Fruit fly (Drosophila melanogaster): ENCODE measurements around the gene Nha2.

Gene Nha2

DNA sequence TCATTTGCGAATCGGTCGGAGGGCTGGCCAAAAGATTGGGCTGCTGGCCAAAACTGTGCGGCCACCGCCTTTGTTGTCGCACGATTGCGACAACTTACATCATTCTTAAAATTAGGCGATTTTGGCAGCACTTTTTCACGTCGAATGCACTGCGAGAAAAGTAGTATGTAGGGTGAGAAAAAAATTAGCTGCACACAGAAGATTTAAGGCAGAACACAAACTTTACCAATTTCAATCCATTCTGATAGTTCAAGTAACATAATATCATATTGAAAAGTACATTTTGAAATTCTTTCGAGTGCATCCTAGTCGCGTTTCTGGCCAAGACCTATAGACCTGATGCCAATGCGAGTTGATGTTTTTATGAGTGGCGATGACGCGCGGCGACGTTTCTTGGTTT lies 30.2 kb upstream of the Nha2 start (continued):
- no peak for TF ChIP-seq Dfd (GFP tag; optimal IDR thresholded peaks at IDR 0.05)
- no peak for TF ChIP-seq CG10654 (GFP tag; optimal IDR thresholded peaks at IDR 0.05)
- TF ChIP-seq D (optimal IDR thresholded peaks at IDR 0.05): no peak
- TF ChIP-seq D (GFP tag; optimal IDR thresholded peaks at IDR 0.05): no peak
- TF ChIP-seq CG14860 (GFP tag; IDR thresholded peaks at IDR 0.05; ENCODE audit: partially characterized antibody): no peak
- TF ChIP-seq CG16779 (GFP tag; IDR thresholded peaks at IDR 0.05): no peak
- no peak for TF ChIP-seq CG18764 (GFP tag; optimal IDR thresholded peaks at IDR 0.05)
- TF ChIP-seq CG4617 (GFP tag; optimal IDR thresholded peaks at IDR 0.05; ENCODE audit: borderline replicate concordance): no peak
- no peak for TF ChIP-seq CG3407 (GFP tag; optimal IDR thresholded peaks at IDR 0.05)
- TF ChIP-seq crp (GFP tag; optimal IDR thresholded peaks at IDR 0.05): no peak
- TF ChIP-seq CG16813 (GFP tag; IDR thresholded peaks at IDR 0.05; ENCODE audit: partially characterized antibody): no peak
- TF ChIP-seq CG32532 (GFP tag; IDR thresholded peaks at IDR 0.05): peak; percentile 87
- peak; percentile 3 for TF ChIP-seq Mad (GFP tag; optimal IDR thresholded peaks at IDR 0.05)
- TF ChIP-seq HHEX (GFP tag; optimal IDR thresholded peaks at IDR 0.05): peak; percentile 26
- TF ChIP-seq CG6791 (GFP tag; IDR thresholded peaks at IDR 0.05; ENCODE audit: partially characterized antibody): no peak
- TF ChIP-seq Dad (GFP tag; optimal IDR thresholded peaks at IDR 0.05): no peak
- TF ChIP-seq CG6689 (GFP tag; IDR thresholded peaks at IDR 0.05): peak; percentile 58
- no peak for TF ChIP-seq CG18262 (tag; optimal IDR thresholded peaks at IDR 0.05)
- TF ChIP-seq pros (GFP tag; optimal IDR thresholded peaks at IDR 0.05): no peak
- peak; percentile 37; the same call in 1 of the 2 replicates for TF ChIP-seq sisA (GFP tag; IDR thresholded peaks at IDR 0.05)
- TF ChIP-seq CG10979 (tag; optimal IDR thresholded peaks at IDR 0.05): no peak
- TF ChIP-seq run (tag; optimal IDR thresholded peaks at IDR 0.05): no peak
- TF ChIP-seq CG13296 (GFP tag; optimal IDR thresholded peaks at IDR 0.05): no peak
- no peak for TF ChIP-seq CG10321 (GFP tag; IDR thresholded peaks at IDR 0.05)
- peak; percentile 69 for TF ChIP-seq ind (GFP tag; optimal IDR thresholded peaks at IDR 0.05)
- TF ChIP-seq Vsx1 (GFP tag; optimal IDR thresholded peaks at IDR 0.05): no peak
- no peak for TF ChIP-seq CG34376 (GFP tag; optimal IDR thresholded peaks at IDR 0.05)
- peak; percentile 20 for TF ChIP-seq tup (GFP tag; optimal IDR thresholded peaks at IDR 0.05)
- peak; percentile 50 for TF ChIP-seq rib (GFP tag; IDR thresholded peaks at IDR 0.05)
- no peak for TF ChIP-seq MESR4 (GFP tag; optimal IDR thresholded peaks at IDR 0.05)
- no peak for TF ChIP-seq zf30C (GFP tag; optimal IDR thresholded peaks at IDR 0.05)
- TF ChIP-seq inv (GFP tag; IDR thresholded peaks at IDR 0.05; ENCODE audit: partially characterized antibody): no peak
- TF ChIP-seq emc (GFP tag; optimal IDR thresholded peaks at IDR 0.05): peak; percentile 20
- no peak for TF ChIP-seq ewg (GFP tag; optimal IDR thresholded peaks at IDR 0.05)
- TF ChIP-seq gcm (GFP tag; optimal IDR thresholded peaks at IDR 0.05): no peak
- no peak for TF ChIP-seq Sin3A (optimal IDR thresholded peaks at IDR 0.05)
- TF ChIP-seq nerfin-2 (GFP tag; IDR thresholded peaks at IDR 0.05; ENCODE audit: partially characterized antibody): no peak
- TF ChIP-seq H15 (GFP tag; IDR thresholded peaks at IDR 0.05): no peak
- peak; percentile 41 for TF ChIP-seq CG2712 (tag; optimal IDR thresholded peaks at IDR 0.05)
- peak; percentile 56 for TF ChIP-seq repo (GFP tag; optimal IDR thresholded peaks at IDR 0.05)
- TF ChIP-seq Mes4 (GFP tag; optimal IDR thresholded peaks at IDR 0.05): no peak
- TF ChIP-seq Kr (GFP tag; optimal IDR thresholded peaks at IDR 0.05): no peak
- TF ChIP-seq CG9215 (GFP tag; IDR thresholded peaks at IDR 0.05): peak; percentile 74
- TF ChIP-seq CG11560 (tag; IDR thresholded peaks at IDR 0.05): peak; percentile 34; the same call in 1 of the 3 replicates
- TF ChIP-seq CG4328 (GFP tag; optimal IDR thresholded peaks at IDR 0.05): no peak
- TF ChIP-seq Adf1 (GFP tag; IDR thresholded peaks at IDR 0.05): peak; percentile 50; the same call in 1 of the 2 replicates
- TF ChIP-seq Ravus (GFP tag; IDR thresholded peaks at IDR 0.05): peak; percentile 38
- TF ChIP-seq kah (GFP tag; optimal IDR thresholded peaks at IDR 0.05): no peak
- peak; percentile 77 for TF ChIP-seq pho (GFP tag; optimal IDR thresholded peaks at IDR 0.05)
- TF ChIP-seq Fer1 (GFP tag; optimal IDR thresholded peaks at IDR 0.05): no peak
- no peak for TF ChIP-seq bigmax (GFP tag; optimal IDR thresholded peaks at IDR 0.05)
- TF ChIP-seq Dref (GFP tag; IDR thresholded peaks at IDR 0.05): no peak

Data from whole organism, embryonic.